Fruit fly (Drosophila melanogaster) whole organism, embryonic: ENCODE results near the gene CG10628.

Source experiments
- Atf-2 ChIP-seq: fragments of 200-800 bp; sonication (Bioruptor generic); optimal IDR thresholded peaks from 2 replicates; lab custom pipeline; 2016; ENCODE audit warnings: missing biosample characterization, missing genetic modification characterization
- Atf6 ChIP-seq: fragments of 200-800 bp; sonication (Bioruptor generic); IDR thresholded peaks from 2 replicates; pipeline ENCODE4 v1.3.6; 2022; ENCODE audit warnings: missing biosample characterization, missing genetic modification characterization
- B-H2 ChIP-seq: fragments of 200-800 bp; sonication (Bioruptor generic); optimal IDR thresholded peaks from 2 replicates; lab custom pipeline; 2018; ENCODE audit warnings: missing biosample characterization, mild to moderate bottlenecking, missing genetic modification characterization
- CG10147 ChIP-seq: fragments of 200-800 bp; sonication (Bioruptor generic); optimal IDR thresholded peaks from 2 replicates; lab custom pipeline; 2019; ENCODE audit warnings: missing biosample characterization, mild to moderate bottlenecking, missing genetic modification characterization, moderate library complexity
- CG11093 ChIP-seq: fragments of 200-800 bp; sonication (Bioruptor generic); IDR thresholded peaks from 3 replicates; pipeline ENCODE4 v1.3.6; 2022; ENCODE audit warnings: missing biosample characterization, missing genetic modification characterization
- CG12104 ChIP-seq: fragments of 200-800 bp; sonication (Bioruptor generic); optimal IDR thresholded peaks from 3 replicates; lab custom pipeline; 2016; ENCODE audit warnings: missing biosample characterization, missing genetic modification characterization
- CG12236 ChIP-seq: fragments of 200-800 bp; sonication (Bioruptor generic); optimal IDR thresholded peaks from 2 replicates; lab custom pipeline; 2016; ENCODE audit warnings: missing biosample characterization, missing genetic modification characterization
- CG16813 ChIP-seq: fragments of 200-800 bp; sonication (Bioruptor generic); IDR thresholded peaks from 3 replicates; pipeline ENCODE4 v1.3.6; 2022; ENCODE audit warnings: missing biosample characterization, missing genetic modification characterization; ENCODE audit not compliant: partially characterized antibody
- CG17568 ChIP-seq: fragments of 200-800 bp; sonication (Bioruptor generic); optimal IDR thresholded peaks from 2 replicates; lab custom pipeline; 2018; ENCODE audit warnings: missing biosample characterization, mild to moderate bottlenecking, missing genetic modification characterization, moderate library complexity
- CG18262 ChIP-seq: fragments of 200-800 bp; optimal IDR thresholded peaks from 3 replicates; lab custom pipeline; 2019; ENCODE audit warnings: missing biosample characterization, mild to moderate bottlenecking, missing genetic modification characterization, moderate library complexity
- CG32767 ChIP-seq: fragments of 200-800 bp; sonication (Bioruptor generic); IDR thresholded peaks from 2 replicates; pipeline ENCODE4 v1.3.6; 2022; ENCODE audit warnings: missing biosample characterization, missing genetic modification characterization
- CG33213 ChIP-seq: fragments of 200-800 bp; sonication (Bioruptor generic); optimal IDR thresholded peaks from 3 replicates; lab custom pipeline; 2016; ENCODE audit warnings: missing biosample characterization, missing genetic modification characterization
- CG34224 ChIP-seq: fragments of 200-800 bp; sonication (Bioruptor generic); IDR thresholded peaks from 3 replicates; pipeline ENCODE4 v1.3.6; 2022; ENCODE audit warnings: missing biosample characterization, missing genetic modification characterization; ENCODE audit not compliant: partially characterized antibody
- CG4707 ChIP-seq: fragments of 200-800 bp; sonication (Bioruptor generic); optimal IDR thresholded peaks from 2 replicates; lab custom pipeline; 2018; ENCODE audit warnings: missing biosample characterization, mild to moderate bottlenecking, missing genetic modification characterization, moderate library complexity
- CG6272 ChIP-seq: fragments of 200-800 bp; sonication (Bioruptor generic); IDR thresholded peaks from 2 replicates; pipeline ENCODE4 v1.3.6; 2022; ENCODE audit warnings: missing biosample characterization, missing genetic modification characterization
- CG6765 ChIP-seq: fragments of 200-800 bp; sonication (Bioruptor generic); optimal IDR thresholded peaks from 3 replicates; lab custom pipeline; 2017; ENCODE audit warnings: missing biosample characterization, mild to moderate bottlenecking, missing genetic modification characterization
- CG7357 ChIP-seq: fragments of 200-800 bp; sonication (Bioruptor generic); IDR thresholded peaks from 3 replicates; pipeline ENCODE4 v1.3.6; 2022; ENCODE audit warnings: missing biosample characterization, missing genetic modification characterization
- CG7556 ChIP-seq: fragments of 200-800 bp; sonication (Bioruptor generic); optimal IDR thresholded peaks from 2 replicates; lab custom pipeline; 2017; ENCODE audit warnings: missing biosample characterization, mild to moderate bottlenecking, missing genetic modification characterization
- CG9876 ChIP-seq: fragments of 200-800 bp; sonication (Bioruptor generic); optimal IDR thresholded peaks from 2 replicates; lab custom pipeline; 2016; ENCODE audit warnings: missing biosample characterization, missing genetic modification characterization
- Camta ChIP-seq: fragments of 200-800 bp; sonication (Bioruptor generic); optimal IDR thresholded peaks from 2 replicates; lab custom pipeline; 2016; ENCODE audit warnings: missing biosample characterization, missing genetic modification characterization
- D ChIP-seq, 2 experiments: fragments of 200-800 bp in 1 of 2; fragments of >200 bp in 1 of 2; sonication (Bioruptor generic) in 1 of 2; optimal IDR thresholded peaks; 2 replicates in 1 of 2; 3 replicates in 1 of 2; lab custom pipeline; 2017; ENCODE audit warnings: mild to moderate bottlenecking in 1 of 2, missing biosample characterization in 1 of 2, missing genetic modification characterization in 1 of 2, missing genetic modification reagents in 1 of 2
- Dref ChIP-seq: fragments of 200-800 bp; sonication (Bioruptor generic); IDR thresholded peaks from 2 replicates; pipeline ENCODE4 v1.3.6; 2022; ENCODE audit warnings: missing biosample characterization, missing genetic modification characterization
- Gug ChIP-seq: fragments of 200-800 bp; sonication (Bioruptor generic); IDR thresholded peaks from 4 replicates; pipeline ENCODE4 v1.3.6; 2022; ENCODE audit warnings: missing biosample characterization, missing genetic modification characterization
- HLH3B ChIP-seq: fragments of 200-800 bp; sonication (Bioruptor generic); IDR thresholded peaks from 2 replicates; pipeline ENCODE4 v1.3.6; 2022; ENCODE audit warnings: missing biosample characterization, missing genetic modification characterization
- Hey ChIP-seq: fragments of 200-800 bp; sonication (Bioruptor generic); optimal IDR thresholded peaks from 3 replicates; lab custom pipeline; 2018; ENCODE audit warnings: missing biosample characterization, mild to moderate bottlenecking, missing genetic modification characterization
- Hr51 ChIP-seq, 2 experiments: fragments of 200-800 bp; sonication (Bioruptor generic); optimal IDR thresholded peaks; 2 replicates in 1 of 2; 3 replicates in 1 of 2; lab custom pipeline; 2016 to 2018; ENCODE audit warnings: missing biosample characterization in 2 of 2, missing genetic modification characterization in 2 of 2, mild to moderate bottlenecking in 1 of 2, moderate library complexity in 1 of 2
- Hsf ChIP-seq: fragments of 200-800 bp; sonication (Bioruptor generic); optimal IDR thresholded peaks from 3 replicates; lab custom pipeline; 2016; ENCODE audit warnings: missing biosample characterization, missing genetic modification characterization
- Kr ChIP-seq: fragments of 200-800 bp; sonication (Bioruptor generic); optimal IDR thresholded peaks from 2 replicates; lab custom pipeline; 2017; ENCODE audit warnings: missing biosample characterization, mild to moderate bottlenecking, missing genetic modification characterization
- Myb ChIP-seq: fragments of 200-800 bp; sonication (Bioruptor generic); optimal IDR thresholded peaks from 2 replicates; lab custom pipeline; 2016; ENCODE audit warnings: missing biosample characterization, missing genetic modification characterization
- NK7.1 ChIP-seq: fragments of 200-800 bp; sonication (Bioruptor generic); optimal IDR thresholded peaks from 3 replicates; lab custom pipeline; 2016; ENCODE audit warnings: missing biosample characterization, missing genetic modification characterization
- Optix ChIP-seq: fragments of 200-800 bp; sonication (Bioruptor generic); IDR thresholded peaks from 3 replicates; pipeline ENCODE4 v1.3.6; 2022; ENCODE audit warnings: missing biosample characterization, missing genetic modification characterization
- Sry-δ ChIP-seq: fragments of 200-800 bp; sonication (Bioruptor generic); optimal IDR thresholded peaks from 2 replicates; lab custom pipeline; 2016; ENCODE audit warnings: missing biosample characterization, missing genetic modification characterization
- ash1 ChIP-seq: fragments of 200-800 bp; sonication (Bioruptor generic); optimal IDR thresholded peaks from 2 replicates; lab custom pipeline; 2018; ENCODE audit warnings: missing biosample characterization, mild to moderate bottlenecking, missing genetic modification characterization
- bbx ChIP-seq: fragments of 200-800 bp; sonication (Bioruptor generic); IDR thresholded peaks from 2 replicates; pipeline ENCODE4 v1.3.6; 2022; ENCODE audit warnings: missing biosample characterization, missing genetic modification characterization; ENCODE audit not compliant: partially characterized antibody
- cad ChIP-seq: fragments of >200 bp; optimal IDR thresholded peaks from 2 replicates; lab custom pipeline; 2017; ENCODE audit warnings: missing biosample characterization, missing genetic modification characterization
- chif ChIP-seq, 2 experiments: fragments of 200-800 bp; sonication (Bioruptor generic); optimal IDR thresholded peaks; 3 replicates each; lab custom pipeline; 2016; ENCODE audit warnings: missing biosample characterization in 2 of 2, missing genetic modification characterization in 2 of 2
- crp ChIP-seq, 2 experiments: fragments of 200-800 bp; sonication (Bioruptor generic); optimal IDR thresholded peaks; 2 replicates in 1 of 2; 3 replicates in 1 of 2; lab custom pipeline; 2017; ENCODE audit warnings: missing biosample characterization in 2 of 2, missing genetic modification characterization in 2 of 2, mild to moderate bottlenecking in 1 of 2, moderate library complexity in 1 of 2
- ewg ChIP-seq: fragments of 200-800 bp; sonication (Bioruptor generic); optimal IDR thresholded peaks from 3 replicates; lab custom pipeline; 2017; ENCODE audit warnings: mild to moderate bottlenecking, missing biosample characterization, missing genetic modification reagents, missing genetic modification characterization
- fd102C ChIP-seq: fragments of 200-800 bp; sonication (Bioruptor generic); optimal IDR thresholded peaks from 2 replicates; lab custom pipeline; 2018; ENCODE audit warnings: missing biosample characterization, mild to moderate bottlenecking, missing genetic modification characterization, moderate library complexity
- fd3F ChIP-seq: fragments of 200-800 bp; sonication (Bioruptor generic); optimal IDR thresholded peaks from 2 replicates; lab custom pipeline; 2018; ENCODE audit warnings: missing biosample characterization, mild to moderate bottlenecking, missing genetic modification characterization, moderate library complexity
- gfzf ChIP-seq: fragments of 200-800 bp; sonication (Bioruptor generic); optimal IDR thresholded peaks from 2 replicates; lab custom pipeline; 2016; ENCODE audit warnings: missing biosample characterization, mild to moderate bottlenecking, missing genetic modification characterization, moderate library complexity
- insv ChIP-seq, 2 experiments: fragments of 200-800 bp; sonication (Bioruptor generic); optimal IDR thresholded peaks; 3 replicates each; lab custom pipeline; 2016 to 2018; ENCODE audit warnings: missing biosample characterization in 2 of 2, missing genetic modification characterization in 2 of 2
- jumu ChIP-seq: fragments of 200-800 bp; sonication (Bioruptor generic); optimal IDR thresholded peaks from 3 replicates; lab custom pipeline; 2016; ENCODE audit warnings: missing biosample characterization, missing genetic modification characterization
- nom ChIP-seq: fragments of 200-800 bp; sonication (Bioruptor generic); optimal IDR thresholded peaks from 2 replicates; lab custom pipeline; 2017; ENCODE audit warnings: missing biosample characterization, missing genetic modification characterization, mild to moderate bottlenecking, moderate library complexity, missing genetic modification reagents
- peb ChIP-seq: fragments of 200-800 bp; sonication (Bioruptor generic); IDR thresholded peaks from 2 replicates; pipeline ENCODE4 v1.3.6; 2022; ENCODE audit warnings: missing biosample characterization, missing genetic modification characterization
- psq ChIP-seq: fragments of 200-800 bp; sonication (Bioruptor generic); optimal IDR thresholded peaks from 2 replicates; lab custom pipeline; 2017; ENCODE audit warnings: missing biosample characterization, missing genetic modification characterization
- pum ChIP-seq: fragments of 200-800 bp; sonication (Bioruptor generic); optimal IDR thresholded peaks from 2 replicates; lab custom pipeline; 2016; ENCODE audit warnings: missing biosample characterization, missing genetic modification characterization
- ttk ChIP-seq: fragments of 200-800 bp; sonication (Bioruptor generic); IDR thresholded peaks from 2 replicates; pipeline ENCODE4 v2.1.2; 2022; ENCODE audit warnings: missing biosample characterization, missing genetic modification characterization

CG10628 gene

dm6 chr2L:19795320-19796110 is 37.1 kb upstream of the CG10628 start (continued):
- TF ChIP-seq peb (GFP tag; lab: Robert Waterston, UW) (no peak), B-H2 (GFP tag; lab: Kevin White, UChicago) (peak; percentile 31), CG6765 (GFP tag; lab: Kevin White, UChicago) (no peak), ttk (GFP tag; lab: Robert Waterston, UW) (no peak), pum (GFP tag; lab: Kevin White, UChicago) (peak; percentile 44), Atf-2 (GFP tag; lab: Kevin White, UChicago) (peak; percentile 10), cad (GFP tag; lab: Kevin White, UChicago) (no peak), CG17568 (GFP tag; lab: Kevin White, UChicago) (no peak), CG18262 (tag; lab: Kevin White, UChicago) (peak; percentile 46), CG16813 (GFP tag; lab: Robert Waterston, UW) (peak; percentile 87), Kr (GFP tag; lab: Kevin White, UChicago) (no peak), Gug (GFP tag; lab: Robert Waterston, UW) (peak; percentile 49; the same call in 2 of the 4 replicates), Hr51 (GFP tag; optimal IDR thresholded peaks at IDR 0.05; lab: Kevin White, UChicago) (peak; percentile 12 to 21), CG12104 (no peak), insv (GFP tag; optimal IDR thresholded peaks at IDR 0.05; lab: Kevin White, UChicago) (peak in 1 of 2 experiments; percentile 36), Hey (tag; lab: Kevin White, UChicago) (no peak), CG7357 (GFP tag; lab: Robert Waterston, UW) (0 out of 3 replicates have a peak, but pooled peaks have one; percentile 22), psq (no peak), CG4707 (no peak), bbx (peak; percentile 81), CG32767 (GFP tag; lab: Robert Waterston, UW) (no peak), CG34224 (GFP tag; lab: Robert Waterston, UW) (peak; percentile 80), Dref (GFP tag; lab: Robert Waterston, UW) (peak; percentile 33; the same call in 1 of the 2 replicates), ewg (GFP tag; lab: Kevin White, UChicago) (peak; percentile 92), chif (GFP tag; optimal IDR thresholded peaks at IDR 0.05; lab: Kevin White, UChicago) (peak; percentile 10 to 67), Myb (GFP tag; lab: Kevin White, UChicago) (peak; percentile 55), CG10147 (GFP tag; lab: Kevin White, UChicago) (peak; percentile 54), Optix (GFP tag; lab: Robert Waterston, UW) (no peak), nom (no peak), fd102C (GFP tag; lab: Kevin White, UChicago) (no peak), CG12236 (GFP tag; lab: Kevin White, UChicago) (peak; percentile 18), gfzf (GFP tag; lab: Kevin White, UChicago) (peak; percentile 89), CG9876 (GFP tag; lab: Kevin White, UChicago) (no peak), NK7.1 (GFP tag; lab: Kevin White, UChicago) (no peak), Atf6 (GFP tag; lab: Robert Waterston, UW) (no peak), Sry-δ (GFP tag; lab: Kevin White, UChicago) (peak; percentile 95), CG6272 (GFP tag; lab: Robert Waterston, UW) (peak; percentile 51), jumu (GFP tag; lab: Kevin White, UChicago) (peak; percentile 28), CG7556 (GFP tag; lab: Kevin White, UChicago) (peak; percentile 50), ash1 (GFP tag; lab: Kevin White, UChicago) (no peak), CG33213 (GFP tag; lab: Kevin White, UChicago) (peak; percentile 74), D (optimal IDR thresholded peaks at IDR 0.05; lab: Kevin White, UChicago) (no peak), D (GFP tag; optimal IDR thresholded peaks at IDR 0.05; lab: Kevin White, UChicago) (peak; percentile 27), Camta (peak; percentile 17), crp (GFP tag; optimal IDR thresholded peaks at IDR 0.05; lab: Kevin White, UChicago) (peak in 1 of 2 experiments; percentile 67), HLH3B (GFP tag; lab: Robert Waterston, UW) (peak; percentile 12; the same call in 1 of the 2 replicates), CG11093 (no peak), Hsf (GFP tag; lab: Kevin White, UChicago) (peak; percentile 62), fd3F (GFP tag; lab: Kevin White, UChicago) (no peak)
